Fruit fly (Drosophila melanogaster) whole organism, prepupa: Measurements from ENCODE around the gene CG15890.

Source experiments
- CG10631 ChIP-seq: fragments of 200-800 bp; sonication (Bioruptor generic); optimal IDR thresholded peaks from 2 replicates; lab custom pipeline; 2016; ENCODE audit warnings: missing biosample characterization, missing genetic modification characterization
- CG11294 ChIP-seq: fragments of 200-800 bp; sonication (Bioruptor generic); IDR thresholded peaks from 2 replicates; pipeline ENCODE4 v1.3.6; 2022; ENCODE audit warnings: missing biosample characterization, missing genetic modification characterization
- CG11762 ChIP-seq: fragments of 200-800 bp; sonication (Bioruptor generic); optimal IDR thresholded peaks from 3 replicates; lab custom pipeline; 2016; ENCODE audit warnings: missing biosample characterization, missing genetic modification characterization; ENCODE audit not compliant: insufficient read depth
- CG11902 ChIP-seq: fragments of 200-800 bp; sonication (Bioruptor generic); optimal IDR thresholded peaks from 3 replicates; lab custom pipeline; 2016; ENCODE audit warnings: missing biosample characterization, missing genetic modification characterization
- CG15336 ChIP-seq: fragments of 200-800 bp; sonication (Bioruptor generic); IDR thresholded peaks from 2 replicates; pipeline ENCODE4 v1.3.6; 2022; ENCODE audit warnings: missing biosample characterization, missing genetic modification characterization
- CG1621 ChIP-seq: fragments of 200-800 bp; sonication (Bioruptor generic); optimal IDR thresholded peaks from 3 replicates; lab custom pipeline; 2018; ENCODE audit warnings: missing biosample characterization, mild to moderate bottlenecking, missing genetic modification characterization
- CG16779 ChIP-seq: fragments of 200-800 bp; sonication (Bioruptor generic); optimal IDR thresholded peaks from 3 replicates; lab custom pipeline; 2017; ENCODE audit warnings: missing biosample characterization, mild to moderate bottlenecking, missing genetic modification characterization
- CG3032 ChIP-seq: fragments of 200-800 bp; optimal IDR thresholded peaks from 2 replicates; lab custom pipeline; 2019; ENCODE audit warnings: missing biosample characterization, mild to moderate bottlenecking, missing genetic modification characterization, moderate library complexity
- CG31627 ChIP-seq: fragments of 200-800 bp; sonication (Bioruptor generic); optimal IDR thresholded peaks from 3 replicates; lab custom pipeline; 2016; ENCODE audit warnings: missing biosample characterization, missing genetic modification characterization
- CG32006 ChIP-seq: fragments of 200-800 bp; sonication (Bioruptor generic); optimal IDR thresholded peaks from 3 replicates; lab custom pipeline; 2017; ENCODE audit warnings: missing biosample characterization, mild to moderate bottlenecking, missing genetic modification characterization
- CG34406 ChIP-seq: fragments of 200-800 bp; sonication (Bioruptor generic); optimal IDR thresholded peaks from 3 replicates; lab custom pipeline; 2016; ENCODE audit warnings: missing biosample characterization, missing genetic modification characterization
- CG3919 ChIP-seq: fragments of 200-800 bp; sonication (Bioruptor generic); optimal IDR thresholded peaks from 3 replicates; lab custom pipeline; 2016; ENCODE audit warnings: missing biosample characterization, missing genetic modification characterization
- CG4318 ChIP-seq: fragments of 200-800 bp; sonication (Bioruptor generic); optimal IDR thresholded peaks from 3 replicates; lab custom pipeline; 2017; ENCODE audit warnings: missing biosample characterization, mild to moderate bottlenecking, missing genetic modification characterization
- CG6163 ChIP-seq: fragments of 200-800 bp; sonication (Bioruptor generic); IDR thresholded peaks from 3 replicates; pipeline ENCODE4 v1.3.6; 2022; ENCODE audit warnings: missing biosample characterization, missing genetic modification characterization
- CG6276 ChIP-seq: fragments of 200-800 bp; sonication (Bioruptor generic); optimal IDR thresholded peaks from 2 replicates; lab custom pipeline; 2017; ENCODE audit warnings: missing biosample characterization, mild to moderate bottlenecking, missing genetic modification characterization
- CG6792 ChIP-seq: fragments of 200-800 bp; sonication (Bioruptor generic); optimal IDR thresholded peaks from 3 replicates; lab custom pipeline; 2016; ENCODE audit warnings: missing biosample characterization, missing genetic modification characterization
- CG6808 ChIP-seq: fragments of 200-800 bp; sonication (Bioruptor generic); optimal IDR thresholded peaks from 3 replicates; lab custom pipeline; 2017; ENCODE audit warnings: missing biosample characterization, missing genetic modification characterization, mild to moderate bottlenecking, moderate library complexity, missing genetic modification reagents
- CG6854 ChIP-seq: fragments of 200-800 bp; sonication (Bioruptor generic); optimal IDR thresholded peaks from 2 replicates; lab custom pipeline; 2017; ENCODE audit warnings: missing biosample characterization, mild to moderate bottlenecking, missing genetic modification characterization
- CG7368 ChIP-seq: fragments of 200-800 bp; sonication (Bioruptor generic); optimal IDR thresholded peaks from 3 replicates; lab custom pipeline; 2016; ENCODE audit warnings: missing biosample characterization, missing genetic modification characterization
- CG8119 ChIP-seq: fragments of 200-800 bp; sonication (Bioruptor generic); IDR thresholded peaks from 3 replicates; pipeline ENCODE4 v1.3.6; 2022; ENCODE audit warnings: missing biosample characterization, missing genetic modification characterization
- CG8319 ChIP-seq: fragments of 200-800 bp; sonication (Bioruptor generic); optimal IDR thresholded peaks from 3 replicates; lab custom pipeline; 2016; ENCODE audit warnings: missing biosample characterization, missing genetic modification characterization
- CG8632 ChIP-seq: fragments of 200-800 bp; sonication (Bioruptor generic); optimal IDR thresholded peaks from 3 replicates; lab custom pipeline; 2016; ENCODE audit warnings: missing biosample characterization, missing genetic modification characterization
- CG9139 ChIP-seq: fragments of 200-800 bp; sonication (Bioruptor generic); optimal IDR thresholded peaks from 3 replicates; lab custom pipeline; 2017; ENCODE audit warnings: missing biosample characterization, mild to moderate bottlenecking, missing genetic modification characterization
- Eip75B ChIP-seq: fragments of 200-800 bp; sonication (Bioruptor generic); optimal IDR thresholded peaks from 3 replicates; lab custom pipeline; 2016; ENCODE audit warnings: missing biosample characterization, missing genetic modification characterization
- Eip78C ChIP-seq: fragments of 200-800 bp; sonication (Bioruptor generic); peaks from one replicate; lab custom pipeline; 2016; ENCODE audit warnings: missing biosample characterization, missing genetic modification characterization
- Eip93F ChIP-seq: fragments of 200-800 bp; sonication (Bioruptor generic); optimal IDR thresholded peaks from 2 replicates; lab custom pipeline; 2016; ENCODE audit warnings: missing biosample characterization, mild to moderate bottlenecking, missing genetic modification characterization
- Ets21C ChIP-seq: fragments of 200-800 bp; sonication (Bioruptor generic); optimal IDR thresholded peaks from 3 replicates; lab custom pipeline; 2016; ENCODE audit warnings: missing biosample characterization, missing genetic modification characterization
- Ets96B ChIP-seq: fragments of 200-800 bp; optimal IDR thresholded peaks from 2 replicates; lab custom pipeline; 2019; ENCODE audit warnings: missing biosample characterization, mild to moderate bottlenecking, missing genetic modification characterization, moderate library complexity
- Gug ChIP-seq: fragments of 200-800 bp; sonication (Bioruptor generic); IDR thresholded peaks from 2 replicates; pipeline ENCODE4 v1.3.6; 2022; ENCODE audit warnings: missing biosample characterization, missing genetic modification characterization
- Hr39 ChIP-seq: fragments of 200-800 bp; sonication (Bioruptor generic); optimal IDR thresholded peaks from 2 replicates; lab custom pipeline; 2016; ENCODE audit warnings: missing biosample characterization, missing genetic modification characterization
- Hr4 ChIP-seq: fragments of 200-800 bp; sonication (Bioruptor generic); optimal IDR thresholded peaks from 3 replicates; lab custom pipeline; 2016; ENCODE audit warnings: missing biosample characterization, missing genetic modification characterization
- Lpt ChIP-seq: fragments of 200-800 bp; sonication (Bioruptor generic); optimal IDR thresholded peaks from 3 replicates; lab custom pipeline; 2016; ENCODE audit warnings: missing biosample characterization, missing genetic modification characterization
- Met ChIP-seq: fragments of 200-800 bp; sonication (Bioruptor generic); optimal IDR thresholded peaks from 3 replicates; lab custom pipeline; 2016; ENCODE audit warnings: missing biosample characterization, missing genetic modification characterization
- OdsH ChIP-seq: fragments of 200-800 bp; sonication (Bioruptor generic); optimal IDR thresholded peaks from 3 replicates; lab custom pipeline; 2016; ENCODE audit warnings: missing biosample characterization, missing genetic modification characterization
- Smox ChIP-seq: fragments of 200-800 bp; sonication (Bioruptor generic); optimal IDR thresholded peaks from 3 replicates; lab custom pipeline; 2016; ENCODE audit warnings: missing biosample characterization, missing genetic modification characterization
- Sox102F ChIP-seq: fragments of 200-800 bp; sonication (Bioruptor generic); optimal IDR thresholded peaks from 2 replicates; lab custom pipeline; 2016; ENCODE audit warnings: missing biosample characterization, mild to moderate bottlenecking, missing genetic modification characterization
- Sox14 ChIP-seq: fragments of 200-800 bp; sonication (Bioruptor generic); optimal IDR thresholded peaks from 3 replicates; lab custom pipeline; 2016; ENCODE audit warnings: missing biosample characterization, missing genetic modification characterization
- Sox15 ChIP-seq: fragments of 200-800 bp; sonication (Bioruptor generic); optimal IDR thresholded peaks from 3 replicates; lab custom pipeline; 2016; ENCODE audit warnings: missing biosample characterization, missing genetic modification characterization
- achi ChIP-seq: fragments of 200-800 bp; sonication (Bioruptor generic); optimal IDR thresholded peaks from 3 replicates; lab custom pipeline; 2016; ENCODE audit warnings: missing biosample characterization, missing genetic modification characterization
- acj6 ChIP-seq: fragments of 200-800 bp; sonication (Bioruptor generic); optimal IDR thresholded peaks from 3 replicates; lab custom pipeline; 2016; ENCODE audit warnings: missing biosample characterization, missing genetic modification characterization
- dac ChIP-seq: fragments of 200-800 bp; sonication (Bioruptor generic); optimal IDR thresholded peaks from 2 replicates; lab custom pipeline; 2017; ENCODE audit warnings: missing biosample characterization, mild to moderate bottlenecking, missing genetic modification characterization
- eg ChIP-seq: fragments of 200-800 bp; sonication (Bioruptor generic); IDR thresholded peaks from 3 replicates; pipeline ENCODE4 v1.3.6; 2022; ENCODE audit warnings: missing biosample characterization, missing genetic modification characterization
- esn ChIP-seq: fragments of 200-800 bp; sonication (Bioruptor generic); optimal IDR thresholded peaks from 2 replicates; lab custom pipeline; 2016; ENCODE audit warnings: missing biosample characterization, mild to moderate bottlenecking, missing genetic modification characterization, moderate library complexity
- fd59A ChIP-seq: fragments of 200-800 bp; sonication (Bioruptor generic); optimal IDR thresholded peaks from 2 replicates; lab custom pipeline; 2017; ENCODE audit warnings: missing biosample characterization, mild to moderate bottlenecking, missing genetic modification characterization, missing genetic modification reagents
- fd85E ChIP-seq: fragments of 200-800 bp; sonication (Bioruptor generic); optimal IDR thresholded peaks from 3 replicates; lab custom pipeline; 2016; ENCODE audit warnings: missing biosample characterization, missing genetic modification characterization
- fkh ChIP-seq: fragments of 200-800 bp; sonication (Bioruptor generic); optimal IDR thresholded peaks from 3 replicates; lab custom pipeline; 2017; ENCODE audit warnings: missing biosample characterization, mild to moderate bottlenecking, missing genetic modification characterization, moderate library complexity
- net ChIP-seq: fragments of 200-800 bp; sonication (Bioruptor generic); optimal IDR thresholded peaks from 3 replicates; lab custom pipeline; 2016; ENCODE audit warnings: missing biosample characterization, missing genetic modification characterization
- pdm3 ChIP-seq: fragments of 200-800 bp; sonication (Bioruptor generic); optimal IDR thresholded peaks from 3 replicates; lab custom pipeline; 2016; ENCODE audit warnings: missing biosample characterization, missing genetic modification characterization
- spab ChIP-seq: fragments of 200-800 bp; sonication (Bioruptor generic); optimal IDR thresholded peaks from 2 replicates; lab custom pipeline; 2017; ENCODE audit warnings: missing biosample characterization, mild to moderate bottlenecking, missing genetic modification characterization, missing genetic modification reagents
- svp ChIP-seq: fragments of 200-800 bp; sonication (Bioruptor generic); peaks from one replicate; lab custom pipeline; 2016; ENCODE audit warnings: missing biosample characterization, missing genetic modification characterization
- topi ChIP-seq: fragments of 200-800 bp; sonication (Bioruptor generic); optimal IDR thresholded peaks from 3 replicates; lab custom pipeline; 2016; ENCODE audit warnings: missing biosample characterization, missing genetic modification characterization

CG15890 gene

dm6 chrX:14738420-14738819 lies 27.2 kb downstream of the CG15890 start:
- TF ChIP-seq fd85E (GFP tag; lab: Kevin White, UChicago) (no peak), Sox102F (GFP tag; lab: Kevin White, UChicago) (no peak), Eip75B (GFP tag; lab: Kevin White, UChicago) (peak; percentile 5), CG8319 (GFP tag; lab: Kevin White, UChicago) (no peak), CG1621 (tag; lab: Kevin White, UChicago) (no peak), CG3919 (GFP tag; lab: Kevin White, UChicago) (peak; percentile 21), achi (GFP tag; lab: Kevin White, UChicago) (peak; percentile 21), Sox14 (GFP tag; lab: Kevin White, UChicago) (peak; percentile 19), CG10631 (peak; percentile 18), fkh (GFP tag; lab: Kevin White, UChicago) (no peak), Met (GFP tag; lab: Kevin White, UChicago) (no peak), CG7368 (no peak), CG6792 (GFP tag; lab: Kevin White, UChicago) (no peak), Gug (no peak), CG6854 (GFP tag; lab: Kevin White, UChicago) (no peak), Smox (no peak), CG16779 (no peak), CG4318 (GFP tag; lab: Kevin White, UChicago) (peak; percentile 5), CG11902 (GFP tag; lab: Kevin White, UChicago) (no peak), CG8119 (GFP tag; lab: Robert Waterston, UW) (peak; percentile 43; the same call in 2 of the 3 replicates), svp (GFP tag; lab: Kevin White, UChicago) (no peak), Lpt (no peak), Sox15 (GFP tag; lab: Kevin White, UChicago) (no peak), CG31627 (no peak), CG34406 (GFP tag; lab: Kevin White, UChicago) (no peak), OdsH (GFP tag; lab: Kevin White, UChicago) (peak; percentile 28), Ets21C (no peak), Eip93F (GFP tag; lab: Kevin White, UChicago) (no peak), CG32006 (peak; percentile 66), Hr4 (GFP tag; lab: Kevin White, UChicago) (peak; percentile 30), Ets96B (no peak), pdm3 (peak; percentile 39), CG3032 (tag; lab: Kevin White, UChicago) (no peak), Hr39 (GFP tag; lab: Kevin White, UChicago) (peak; percentile 20), CG9139 (GFP tag; lab: Kevin White, UChicago) (no peak), CG6808 (no peak), CG6163 (peak; percentile 27; the same call in 1 of the 3 replicates), CG6276 (peak; percentile 15), acj6 (GFP tag; lab: Kevin White, UChicago) (peak; percentile 15), dac (peak; percentile 18), esn (no peak), topi (no peak), fd59A (GFP tag; lab: Kevin White, UChicago) (no peak), eg (GFP tag; lab: Robert Waterston, UW) (no peak), CG8632 (GFP tag; lab: Kevin White, UChicago) (no peak), spab (GFP tag; lab: Kevin White, UChicago) (no peak), CG11294 (GFP tag; lab: Robert Waterston, UW) (no peak), net (GFP tag; lab: Kevin White, UChicago) (no peak), CG15336 (GFP tag; lab: Robert Waterston, UW) (peak; percentile 50), CG11762 (GFP tag; lab: Kevin White, UChicago) (no peak), Eip78C (GFP tag; lab: Kevin White, UChicago) (peak; percentile 50)
